Fruit fly (Drosophila melanogaster): ENCODE measurements around the gene Nuak.

Nuak gene

dm6 chr3R:10266624-10267492 is 2.8 kb downstream of the Nuak start:
- TF ChIP-seq otp (GFP tag; IDR thresholded peaks at IDR 0.05) (no peak), sug (tag; optimal IDR thresholded peaks at IDR 0.05) (no peak), CG17802 (tag; optimal IDR thresholded peaks at IDR 0.05) (no peak), CG15514 (GFP tag; optimal IDR thresholded peaks at IDR 0.05) (no peak), stwl (tag; optimal IDR thresholded peaks at IDR 0.05) (no peak), CG14441 (GFP tag; IDR thresholded peaks at IDR 0.05) (0 out of 2 replicates have a peak, but pooled peaks have one; percentile 21), cwo (GFP tag; optimal IDR thresholded peaks at IDR 0.05) (peak; percentile 60), CG11093 (GFP tag; IDR thresholded peaks at IDR 0.05) (no peak), inv (GFP tag; IDR thresholded peaks at IDR 0.05; ENCODE audit: partially characterized antibody) (no peak), HLH4C (GFP tag; IDR thresholded peaks at IDR 0.05; ENCODE audit: partially characterized antibody) (no peak), CG7963 (GFP tag; IDR thresholded peaks at IDR 0.05; ENCODE audit: partially characterized antibody) (no peak), CG16779 (GFP tag; IDR thresholded peaks at IDR 0.05) (peak; percentile 39; the same call in 1 of the 2 replicates), Dbx (GFP tag; IDR thresholded peaks at IDR 0.05) (0 out of 3 replicates have a peak, but pooled peaks have one; percentile 11), sob (GFP tag; IDR thresholded peaks at IDR 0.05) (no peak), pfk (GFP tag; optimal IDR thresholded peaks at IDR 0.05) (no peak), Dad (GFP tag; optimal IDR thresholded peaks at IDR 0.05) (no peak), CG3995 (GFP tag; optimal IDR thresholded peaks at IDR 0.05) (no peak), nom (GFP tag; optimal IDR thresholded peaks at IDR 0.05) (no peak), CG11504 (tag; optimal IDR thresholded peaks at IDR 0.05) (peak; percentile 15), CG3065 (GFP tag; optimal IDR thresholded peaks at IDR 0.05) (no peak), ind (GFP tag; optimal IDR thresholded peaks at IDR 0.05) (peak; percentile 23), CG8944 (GFP tag; optimal IDR thresholded peaks at IDR 0.05) (no peak), Bgb (GFP tag; IDR thresholded peaks at IDR 0.05; ENCODE audit: partially characterized antibody) (no peak), H15 (GFP tag; IDR thresholded peaks at IDR 0.05) (no peak), Dll (GFP tag; IDR thresholded peaks at IDR 0.05; ENCODE audit: partially characterized antibody) (no peak), MBD-R2 (GFP tag; IDR thresholded peaks at IDR 0.05) (no peak), Ravus (GFP tag; IDR thresholded peaks at IDR 0.05) (no peak), Oaz (GFP tag; IDR thresholded peaks at IDR 0.05) (no peak), Aef1 (GFP tag; IDR thresholded peaks at IDR 0.05) (no peak), CG11247 (GFP tag; IDR thresholded peaks at IDR 0.05) (no peak), rib (GFP tag; IDR thresholded peaks at IDR 0.05) (no peak), bbx (GFP tag; IDR thresholded peaks at IDR 0.05; ENCODE audit: partially characterized antibody) (no peak), slbo (GFP tag; IDR thresholded peaks at IDR 0.05) (peak; percentile 16; the same call in 1 of the 2 replicates), CHES-1-like (GFP tag; optimal IDR thresholded peaks at IDR 0.05) (no peak), CG1832 (GFP tag; optimal IDR thresholded peaks at IDR 0.05) (peak; percentile 54), grau (tag; optimal IDR thresholded peaks at IDR 0.05) (peak; percentile 42), CG7987 (GFP tag; optimal IDR thresholded peaks at IDR 0.05) (peak; percentile 9), CG4730 (GFP tag; IDR thresholded peaks at IDR 0.05) (no peak), chif (GFP tag; optimal IDR thresholded peaks at IDR 0.05) (no peak), CG8478 (optimal IDR thresholded peaks at IDR 0.05) (peak; percentile 70), sr (GFP tag; IDR thresholded peaks at IDR 0.05) (peak; percentile 87), sisA (GFP tag; IDR thresholded peaks at IDR 0.05) (peak; percentile 11; the same call in 1 of the 2 replicates), Xrp1 (GFP tag; IDR thresholded peaks at IDR 0.05) (peak; percentile 20; the same call in 1 of the 2 replicates), tgo (GFP tag; IDR thresholded peaks at IDR 0.05) (peak; percentile 15; the same call in 1 of the 3 replicates), CG4328 (GFP tag; optimal IDR thresholded peaks at IDR 0.05) (no peak), CG6175 (GFP tag; IDR thresholded peaks at IDR 0.05) (no peak), cg (GFP tag; optimal IDR thresholded peaks at IDR 0.05) (peak; percentile 80), zen2 (GFP tag; IDR thresholded peaks at IDR 0.05; ENCODE audit: partially characterized antibody) (0 out of 3 replicates have a peak, but pooled peaks have one; percentile 6), slou (GFP tag; optimal IDR thresholded peaks at IDR 0.05) (no peak)

All from whole organism, embryonic.